Worm (Caenorhabditis elegans): ENCODE data around the gene grl-4.

DNA sequence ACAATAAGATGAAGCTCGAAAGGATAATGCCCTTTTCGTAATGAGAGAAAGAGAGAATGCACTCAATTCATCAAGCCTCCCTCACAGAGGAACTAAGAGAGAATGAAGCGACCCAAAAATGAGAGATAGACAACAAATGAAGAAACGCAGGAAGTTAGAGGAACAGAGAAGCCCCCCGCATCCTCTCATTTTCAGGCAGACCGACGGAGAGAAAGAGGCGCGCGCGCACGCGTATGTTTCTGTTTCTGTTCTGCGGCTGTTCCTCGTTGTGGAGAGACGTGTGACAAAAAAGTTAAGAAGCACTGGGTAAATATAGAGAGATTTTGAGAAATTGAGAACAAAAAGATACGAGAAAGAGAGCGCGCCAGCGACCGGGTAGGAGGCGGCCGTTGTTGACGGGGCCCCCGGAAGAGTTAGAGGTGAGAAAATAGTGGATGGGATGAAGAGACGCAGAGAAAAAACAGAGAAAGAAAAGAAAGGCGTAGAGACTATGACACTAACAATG lies 9.4 kb upstream of the grl-4 start:
- no peak for TF ChIP-seq zag-1 (tag; optimal IDR thresholded peaks at IDR 0.05)
- TF ChIP-seq lsy-2 (tag; optimal IDR thresholded peaks at IDR 0.05) = peak; percentile 75 to 78
- TF ChIP-seq ceh-90 (tag; optimal IDR thresholded peaks at IDR 0.05) = no peak
- TF ChIP-seq hlh-4 (tag; optimal IDR thresholded peaks at IDR 0.05) = no peak
- no peak for TF ChIP-seq pax-3 (tag; optimal IDR thresholded peaks at IDR 0.05)
- peak; percentile 69 to 80 for TF ChIP-seq efl-1 (optimal IDR thresholded peaks at IDR 0.05)
- TF ChIP-seq efl-1 (GFP tag; optimal IDR thresholded peaks at IDR 0.05 in 1 of 2) = peak; percentile 18 to 92
- no peak for TF ChIP-seq ets-5 (GFP tag; IDR thresholded peaks at IDR 0.05)
